Worm (Caenorhabditis elegans) whole organism, L4 larva: ENCODE measurements around the gene nhx-9.

Source experiments
- D1046.2 ChIP-seq: fragments of 200-800 bp; sonication (Bioruptor generic); IDR thresholded peaks from 2 replicates; pipeline ENCODE4 v1.3.6; 2022; ENCODE audit warnings: missing genetic modification characterization, missing compliant biosample characterization
- F26F4.8 ChIP-seq: fragments of 200-800 bp; sonication (Bioruptor generic); conservative IDR thresholded peaks from 2 replicates; pipeline ENCODE4 v1.3.6; 2022; ENCODE audit warnings: missing genetic modification characterization, missing compliant biosample characterization
- F37D6.2 ChIP-seq: sonication (generic microtip); optimal IDR thresholded peaks from 2 replicates; lab custom pipeline; 2016; ENCODE audit warnings: mild to moderate bottlenecking, missing genetic modification characterization, missing compliant biosample characterization
- R02D3.7 ChIP-seq: fragments of 150-350 bp; sonication (generic microtip); optimal IDR thresholded peaks from 3 replicates; lab custom pipeline; 2014; ENCODE audit warnings: missing biosample characterization, missing genetic modification characterization
- T26A8.4 ChIP-seq: fragments of 200-800 bp; sonication (Bioruptor generic); IDR thresholded peaks from 2 replicates; pipeline ENCODE4 v1.3.6; 2022; ENCODE audit warnings: missing genetic modification characterization, missing compliant biosample characterization
- Y75B8A.6 ChIP-seq: fragments of 200-800 bp; sonication (Bioruptor generic); IDR thresholded peaks from 2 replicates; pipeline ENCODE4 v1.3.6; 2022; ENCODE audit warnings: missing genetic modification reagents, missing genetic modification characterization, missing compliant biosample characterization
- ZK546.5 ChIP-seq, 2 experiments: sonication (generic microtip); optimal IDR thresholded peaks; 2 replicates each; lab custom pipeline; 2017; ENCODE audit warnings: missing biosample characterization in 2 of 2, missing genetic modification characterization in 2 of 2
- aha-1 ChIP-seq: fragments of 150-350 bp; peaks from one replicate; lab custom pipeline; 2014; ENCODE audit warnings: missing biosample characterization, missing genetic modification characterization
- ama-1 ChIP-seq: fragments of 150-350 bp; optimal IDR thresholded peaks from 2 replicates; lab custom pipeline; 2014; ENCODE audit warnings: inconsistent platforms, mixed read lengths
- arid-1 ChIP-seq: fragments of 200-800 bp; sonication (Bioruptor generic); conservative IDR thresholded peaks from 2 replicates; pipeline ENCODE4 v1.3.6; 2022; ENCODE audit warnings: missing genetic modification reagents, missing genetic modification characterization, missing compliant biosample characterization
- attf-4 ChIP-seq: sonication (generic microtip); optimal IDR thresholded peaks from 3 replicates; lab custom pipeline; 2017; ENCODE audit warnings: missing biosample characterization, missing genetic modification characterization
- ceh-20 ChIP-seq: fragments of 200-800 bp; sonication (Bioruptor generic); IDR thresholded peaks from 2 replicates; pipeline ENCODE4 v1.3.6; 2022; ENCODE audit warnings: missing genetic modification reagents, missing genetic modification characterization, missing compliant biosample characterization
- ceh-28 ChIP-seq: fragments of 150-350 bp; optimal IDR thresholded peaks from 2 replicates; lab custom pipeline; 2014; ENCODE audit warnings: missing biosample characterization, missing genetic modification reagents, missing genetic modification characterization
- ces-1 ChIP-seq: fragments of 150-350 bp; sonication (generic microtip); optimal IDR thresholded peaks from 4 replicates; lab custom pipeline; 2014; ENCODE audit warnings: missing biosample characterization, missing genetic modification reagents, missing genetic modification characterization
- daf-12 ChIP-seq: fragments of 150-350 bp; optimal IDR thresholded peaks from 2 replicates; lab custom pipeline; 2014; ENCODE audit warnings: missing biosample characterization, missing genetic modification reagents, missing genetic modification characterization
- daf-16 ChIP-seq, 3 experiments: sonication (generic microtip); optimal IDR thresholded peaks; 2 replicates each; lab custom pipeline; 2016 to 2017; ENCODE audit warnings: missing genetic modification characterization in 3 of 3, missing genetic modification reagents in 3 of 3, mild to moderate bottlenecking in 2 of 3, missing compliant biosample characterization in 2 of 3, missing biosample characterization in 1 of 3, moderate library complexity in 1 of 3
- daf-19 ChIP-seq: fragments of 200-800 bp; sonication (Bioruptor generic); conservative IDR thresholded peaks from 2 replicates; pipeline ENCODE4 v1.3.6; 2022; ENCODE audit warnings: missing genetic modification characterization, missing compliant biosample characterization
- dmd-6 ChIP-seq: fragments of 200-800 bp; sonication (Bioruptor generic); IDR thresholded peaks from 2 replicates; pipeline ENCODE4 v1.3.6; 2022; ENCODE audit warnings: missing genetic modification reagents, missing genetic modification characterization, missing compliant biosample characterization
- dmd-8 ChIP-seq: fragments of 200-800 bp; sonication (Bioruptor generic); IDR thresholded peaks from 2 replicates; pipeline ENCODE4 v1.3.6; 2022; ENCODE audit warnings: missing genetic modification characterization, missing compliant biosample characterization
- dve-1 ChIP-seq: sonication (generic microtip); optimal IDR thresholded peaks from 2 replicates; lab custom pipeline; 2017; ENCODE audit warnings: antibody characterized with exemption, mild to moderate bottlenecking, missing genetic modification characterization, missing compliant biosample characterization; ENCODE audit not compliant: insufficient read depth
- hlh-11 ChIP-seq: fragments of 200-800 bp; sonication (Bioruptor generic); optimal IDR thresholded peaks from 2 replicates; lab custom pipeline; 2018; ENCODE audit warnings: mild to moderate bottlenecking, missing genetic modification characterization, missing compliant biosample characterization
- lin-39 ChIP-seq: fragments of 150-350 bp; optimal IDR thresholded peaks from 2 replicates; lab custom pipeline; 2014; ENCODE audit warnings: missing biosample characterization, missing genetic modification reagents, missing genetic modification characterization
- mdl-1 ChIP-seq, 2 experiments: fragments of 150-350 bp in 1 of 2; sonication (generic microtip) in 1 of 2; optimal IDR thresholded peaks; 2 replicates each; lab custom pipeline; 2014 to 2017; ENCODE audit warnings: missing biosample characterization in 2 of 2, missing genetic modification characterization in 2 of 2
- mdt-29 ChIP-seq: fragments of 200-800 bp; sonication (Bioruptor generic); IDR thresholded peaks from 2 replicates; pipeline ENCODE4 v1.3.6; 2022; ENCODE audit warnings: missing genetic modification reagents, missing genetic modification characterization, missing compliant biosample characterization
- nhr-25 ChIP-seq: sonication (generic microtip); optimal IDR thresholded peaks from 2 replicates; lab custom pipeline; 2017; ENCODE audit warnings: missing genetic modification characterization, mild to moderate bottlenecking, missing compliant biosample characterization, antibody characterized with exemption, moderate library complexity, borderline replicate concordance; ENCODE audit not compliant: insufficient read depth
- nhr-28 ChIP-seq: fragments of 150-350 bp; optimal IDR thresholded peaks from 2 replicates; lab custom pipeline; 2014; ENCODE audit warnings: missing biosample characterization, missing genetic modification characterization
- nhr-41 ChIP-seq: fragments of 200-800 bp; sonication (Bioruptor generic); IDR thresholded peaks from 2 replicates; pipeline ENCODE4 v1.3.6; 2022; ENCODE audit warnings: missing genetic modification reagents, missing genetic modification characterization, missing compliant biosample characterization
- nhr-42 ChIP-seq: fragments of 200-800 bp; sonication (Bioruptor generic); IDR thresholded peaks from 2 replicates; pipeline ENCODE4 v1.3.6; 2022; ENCODE audit warnings: missing genetic modification characterization, missing compliant biosample characterization
- nhr-77 ChIP-seq: fragments of 150-350 bp; optimal IDR thresholded peaks from 2 replicates; lab custom pipeline; 2014; ENCODE audit warnings: missing biosample characterization, missing genetic modification characterization
- pha-4 ChIP-seq, 2 experiments: fragments of 150-350 bp in 1 of 2; fragments of 200-800 bp in 1 of 2; sonication (Bioruptor generic) in 1 of 2; IDR thresholded peaks in 1 of 2; optimal IDR thresholded peaks in 1 of 2; 2 replicates each; pipeline versions ENCODE4 v1.3.6 to Lab custom; 2014 to 2022; ENCODE audit warnings: missing genetic modification characterization in 2 of 2, missing genetic modification reagents in 2 of 2, missing biosample characterization in 1 of 2, missing compliant biosample characterization in 1 of 2
- pqm-1 ChIP-seq: sonication (generic microtip); optimal IDR thresholded peaks from 2 replicates; lab custom pipeline; 2017; ENCODE audit warnings: missing biosample characterization, missing genetic modification characterization
- rbr-2 ChIP-seq: sonication (generic microtip); optimal IDR thresholded peaks from 2 replicates; lab custom pipeline; 2016; ENCODE audit warnings: missing genotype, missing genetic modification characterization, missing compliant biosample characterization
- sdz-12 ChIP-seq: fragments of 200-800 bp; sonication (Bioruptor generic); optimal IDR thresholded peaks from 2 replicates; lab custom pipeline; 2018; ENCODE audit warnings: mild to moderate bottlenecking, missing genetic modification characterization, missing compliant biosample characterization
- skn-1 ChIP-seq: fragments of 150-350 bp; optimal IDR thresholded peaks from 2 replicates; lab custom pipeline; 2014; ENCODE audit warnings: missing biosample characterization, missing genetic modification characterization
- spr-3 ChIP-seq: fragments of 200-800 bp; sonication (Bioruptor generic); optimal IDR thresholded peaks from 2 replicates; lab custom pipeline; 2018; ENCODE audit warnings: mild to moderate bottlenecking, missing genetic modification characterization, missing compliant biosample characterization
- tag-97 ChIP-seq: fragments of 200-800 bp; sonication (Bioruptor generic); IDR thresholded peaks from 2 replicates; pipeline ENCODE4 v1.3.6; 2022; ENCODE audit warnings: missing genetic modification characterization, missing compliant biosample characterization
- vab-7 ChIP-seq: fragments of 200-800 bp; sonication (Bioruptor generic); IDR thresholded peaks from 2 replicates; pipeline ENCODE4 v1.3.6; 2022; ENCODE audit warnings: missing genetic modification reagents, missing genetic modification characterization, missing compliant biosample characterization
- zag-1 ChIP-seq: fragments of 150-350 bp; optimal IDR thresholded peaks from 2 replicates; lab custom pipeline; 2014; ENCODE audit warnings: missing biosample characterization, missing genetic modification characterization
- zip-2 ChIP-seq: fragments of 150-350 bp; optimal IDR thresholded peaks from 2 replicates; lab custom pipeline; 2014; ENCODE audit warnings: missing biosample characterization, missing genetic modification characterization

Gene nhx-9

ce11 chrIV:11930572-11930971 lies at the start of gene nhx-9:
Gene nhx-9 (plus strand): TSS chrIV:11930872.
- TF ChIP-seq mdt-29 (no peak), ceh-20 (GFP tag; lab: Robert Waterston, UW) (no peak), skn-1 (tag; lab: Kevin White, UChicago) (no peak), dve-1 (tag; lab: Kevin White, UChicago) (no peak), ces-1 (GFP tag; lab: Kevin White, UChicago) (no peak), T26A8.4 (GFP tag; lab: Robert Waterston, UW) (no peak), pha-4 (GFP tag; IDR thresholded peaks at IDR 0.05; lab: Robert Waterston, UW) (no peak), pha-4 (tag; optimal IDR thresholded peaks at IDR 0.05; lab: Kevin White, UChicago) (no peak), rbr-2 (no peak), pqm-1 (tag; lab: Kevin White, UChicago) (no peak), tag-97 (GFP tag; lab: Robert Waterston, UW) (no peak), Y75B8A.6 (GFP tag; lab: Robert Waterston, UW) (no peak), zag-1 (tag; lab: Kevin White, UChicago) (no peak), daf-12 (tag; lab: Kevin White, UChicago) (no peak), ZK546.5 (tag; optimal IDR thresholded peaks at IDR 0.05; lab: Kevin White, UChicago) (no peak), dmd-8 (GFP tag; lab: Robert Waterston, UW) (no peak), R02D3.7 (tag; lab: Kevin White, UChicago) (no peak)

- TF ChIP-seq vab-7 (GFP tag; lab: Robert Waterston, UW) (no peak), dve-1 (tag; lab: Kevin White, UChicago) (no peak), tag-97 (GFP tag; lab: Robert Waterston, UW) (no peak), spr-3 (GFP tag; lab: Kevin White, UChicago) (no peak), hlh-11 (tag; lab: Kevin White, UChicago) (no peak), mdl-1 (tag; optimal IDR thresholded peaks at IDR 0.05; lab: Kevin White, UChicago) (no peak), daf-12 (tag; lab: Kevin White, UChicago) (no peak), ama-1 (lab: Kevin White, UChicago) (no peak), ceh-28 (no peak), rbr-2 (no peak), mdt-29 (no peak), nhr-41 (no peak), zip-2 (tag; lab: Kevin White, UChicago) (no peak), nhr-77 (tag; lab: Kevin White, UChicago) (no peak)
- TF ChIP-seq, all 104 proteins: peak for 0
These were observed 48.1 kb upstream of the nhx-9 start for ce11 chrIV:11882534-11882933.

ce11 chrIV:11883478-11883877 lies 47.2 kb upstream of the nhx-9 start:
- TF ChIP-seq daf-16 (GFP tag; optimal IDR thresholded peaks at IDR 0.05; lab: Kevin White, UChicago) (no peak), daf-16 (tag; optimal IDR thresholded peaks at IDR 0.05; lab: Kevin White, UChicago) (no peak), F37D6.2 (no peak), vab-7 (GFP tag; lab: Robert Waterston, UW) (no peak), nhr-25 (peak; percentile 43), nhr-28 (peak; percentile 63), D1046.2 (no peak), ama-1 (lab: Kevin White, UChicago) (no peak), attf-4 (tag; lab: Kevin White, UChicago) (no peak), mdl-1 (tag; optimal IDR thresholded peaks at IDR 0.05; lab: Kevin White, UChicago) (peak in 1 of 2 experiments; percentile 10)

- TF ChIP-seq F26F4.8 (GFP tag; lab: Robert Waterston, UW) (no peak), nhr-25 (peak; percentile 12)
These were observed 45.4 kb upstream of the nhx-9 start, which contains the start of gene let-653 for ce11 chrIV:11885313-11885712. Gene let-653 (plus strand): TSS chrIV:11885613.

ce11 chrIV:11892545-11892944 lies 38.1 kb upstream of the nhx-9 start:
- TF ChIP-seq dmd-6 (GFP tag; lab: Robert Waterston, UW): no peak
- TF ChIP-seq aha-1: no peak
- no peak for TF ChIP-seq lin-39 (tag; lab: Kevin White, UChicago)
- TF ChIP-seq sdz-12 (GFP tag; lab: Kevin White, UChicago): no peak
- TF ChIP-seq nhr-42 (GFP tag; lab: Robert Waterston, UW): no peak
- no peak for TF ChIP-seq daf-19
- no peak for TF ChIP-seq arid-1 (GFP tag; lab: Robert Waterston, UW)
